Fruit fly (Drosophila melanogaster) whole organism, pupa: ENCODE measurements around the gene Ptp4E.

Experiments
- CG13204 ChIP-seq: fragments of 200-800 bp; sonication (Bioruptor generic); optimal IDR thresholded peaks from 2 replicates; lab custom pipeline; 2018; ENCODE audit warnings: missing biosample characterization, mild to moderate bottlenecking, missing genetic modification characterization, moderate library complexity
- CG15710 ChIP-seq: fragments of 200-800 bp; sonication (Bioruptor generic); optimal IDR thresholded peaks from 2 replicates; lab custom pipeline; 2018; ENCODE audit warnings: missing biosample characterization, mild to moderate bottlenecking, missing genetic modification characterization, moderate library complexity
- CG17806 ChIP-seq: fragments of 200-800 bp; sonication (Bioruptor generic); optimal IDR thresholded peaks from 2 replicates; lab custom pipeline; 2018; ENCODE audit warnings: missing biosample characterization, mild to moderate bottlenecking, missing genetic modification characterization, moderate library complexity
- CG32121 ChIP-seq: fragments of 200-800 bp; sonication (Bioruptor generic); IDR thresholded peaks from 2 replicates; pipeline ENCODE4 v1.3.6; 2022; ENCODE audit warnings: missing biosample characterization, missing genetic modification characterization
- CG4496 ChIP-seq: fragments of 200-800 bp; sonication (Bioruptor generic); IDR thresholded peaks from 3 replicates; pipeline ENCODE4 v1.3.6; 2022; ENCODE audit warnings: missing biosample characterization, missing genetic modification characterization
- CG8159 ChIP-seq: fragments of 200-800 bp; sonication (Bioruptor generic); optimal IDR thresholded peaks from 3 replicates; lab custom pipeline; 2018; ENCODE audit warnings: missing biosample characterization, mild to moderate bottlenecking, missing genetic modification characterization, moderate library complexity
- CG8301 ChIP-seq: fragments of 200-800 bp; sonication (Bioruptor generic); optimal IDR thresholded peaks from 2 replicates; lab custom pipeline; 2018; ENCODE audit warnings: missing biosample characterization, mild to moderate bottlenecking, missing genetic modification characterization
- EcR ChIP-seq: fragments of 200-800 bp; sonication (Bioruptor generic); optimal IDR thresholded peaks from 3 replicates; lab custom pipeline; 2019; ENCODE audit warnings: missing biosample characterization, missing genetic modification characterization, mild to moderate bottlenecking, moderate library complexity, missing genetic modification reagents
- Ets98B ChIP-seq: fragments of 200-800 bp; sonication (Bioruptor generic); IDR thresholded peaks from 2 replicates; pipeline ENCODE4 v1.3.6; 2022; ENCODE audit warnings: missing biosample characterization, missing genetic modification characterization
- Pif1A ChIP-seq: fragments of 200-800 bp; sonication (Bioruptor generic); optimal IDR thresholded peaks from 3 replicates; lab custom pipeline; 2016; ENCODE audit warnings: missing biosample characterization, missing genetic modification characterization
- Snoo ChIP-seq: fragments of 200-800 bp; sonication (Bioruptor generic); optimal IDR thresholded peaks from 3 replicates; lab custom pipeline; 2017; ENCODE audit warnings: missing biosample characterization, mild to moderate bottlenecking, missing genetic modification characterization, inconsistent platforms
- rn ChIP-seq: fragments of 200-800 bp; sonication (Bioruptor generic); IDR thresholded peaks from 2 replicates; pipeline ENCODE4 v1.3.6; 2022; ENCODE audit warnings: missing biosample characterization, missing genetic modification characterization

- no peak for TF ChIP-seq Snoo (tag; lab: Kevin White, UChicago)
- TF ChIP-seq Pif1A (GFP tag; lab: Kevin White, UChicago) = no peak
- TF ChIP-seq Ets98B (GFP tag; lab: Robert Waterston, UW) = no peak
- no peak for TF ChIP-seq CG17806 (tag; lab: Kevin White, UChicago)
- peak; percentile 60 for TF ChIP-seq EcR (GFP tag; lab: Kevin White, UChicago)
- no peak for TF ChIP-seq CG15710 (tag; lab: Kevin White, UChicago)
- no peak for TF ChIP-seq CG32121 (GFP tag; lab: Robert Waterston, UW)
- TF ChIP-seq CG8159 = no peak
- TF ChIP-seq CG4496 (GFP tag; lab: Robert Waterston, UW) = no peak
- TF ChIP-seq CG13204 = no peak
- TF ChIP-seq CG8301 (tag; lab: Kevin White, UChicago) = no peak
- TF ChIP-seq rn = no peak
Observed at dm6 chrX:4943505-4943904, 4.6 kb downstream of the Ptp4E start.
